Worm (Caenorhabditis elegans) whole organism, late embryonic: ENCODE data around the gene zyg-11.

Experiments used
- C08G9.2 ChIP-seq: sonication (generic microtip); optimal IDR thresholded peaks from 2 replicates; lab custom pipeline; 2016; ENCODE audit warnings: mild to moderate bottlenecking, missing genetic modification characterization, moderate library complexity, missing compliant biosample characterization
- C38D4.7 ChIP-seq: fragments of 200-800 bp; sonication (Bioruptor generic); optimal IDR thresholded peaks from 2 replicates; lab custom pipeline; 2018; ENCODE audit warnings: mild to moderate bottlenecking, missing genetic modification characterization, moderate library complexity, missing compliant biosample characterization
- F13H6.1 ChIP-seq: sonication (generic microtip); optimal IDR thresholded peaks from 2 replicates; lab custom pipeline; 2016; ENCODE audit warnings: missing genetic modification characterization, missing compliant biosample characterization
- K09A11.1 ChIP-seq: sonication (generic microtip); optimal IDR thresholded peaks from 2 replicates; lab custom pipeline; 2017; ENCODE audit warnings: antibody characterized with exemption, mild to moderate bottlenecking, missing genetic modification characterization, missing compliant biosample characterization; ENCODE audit not compliant: insufficient read depth
- Y22D7AL.16 ChIP-seq: sonication (generic microtip); optimal IDR thresholded peaks from 2 replicates; lab custom pipeline; 2016; ENCODE audit warnings: missing genetic modification characterization, missing compliant biosample characterization
- ceh-19 ChIP-seq: fragments of 200-800 bp; sonication (Bioruptor generic); optimal IDR thresholded peaks from 2 replicates; lab custom pipeline; 2018; ENCODE audit warnings: mild to moderate bottlenecking, missing genetic modification characterization, missing compliant biosample characterization
- ceh-2 ChIP-seq: sonication (generic microtip); optimal IDR thresholded peaks from 2 replicates; lab custom pipeline; 2016; ENCODE audit warnings: missing genotype, missing genetic modification characterization, missing compliant biosample characterization
- ceh-22 ChIP-seq: sonication (generic microtip); optimal IDR thresholded peaks from 2 replicates; lab custom pipeline; 2017; ENCODE audit warnings: missing biosample characterization, missing genetic modification characterization
- ceh-30 ChIP-seq: fragments of 150-350 bp; optimal IDR thresholded peaks from 2 replicates; lab custom pipeline; 2014; ENCODE audit warnings: missing biosample characterization, missing genetic modification characterization
- ceh-45 ChIP-seq: fragments of 200-800 bp; sonication (Bioruptor generic); IDR thresholded peaks from 2 replicates; pipeline ENCODE4 v1.3.6; 2022; ENCODE audit warnings: missing genetic modification reagents, missing genetic modification characterization, missing compliant biosample characterization
- che-1 ChIP-seq: sonication (generic microtip); optimal IDR thresholded peaks from 2 replicates; lab custom pipeline; 2016; ENCODE audit warnings: mild to moderate bottlenecking, missing genetic modification characterization, missing compliant biosample characterization
- dmd-4 ChIP-seq: sonication (generic microtip); optimal IDR thresholded peaks from 2 replicates; lab custom pipeline; 2016; ENCODE audit warnings: borderline replicate concordance, missing genetic modification characterization, missing compliant biosample characterization
- dve-1 ChIP-seq: sonication (generic microtip); optimal IDR thresholded peaks from 2 replicates; lab custom pipeline; 2017; ENCODE audit warnings: antibody characterized with exemption, mild to moderate bottlenecking, missing genetic modification characterization, missing compliant biosample characterization
- elt-2 ChIP-seq: sonication (generic microtip); optimal IDR thresholded peaks from 2 replicates; lab custom pipeline; 2016; ENCODE audit warnings: missing genetic modification reagents, missing genetic modification characterization, missing compliant biosample characterization
- ets-4 ChIP-seq: sonication (generic microtip); optimal IDR thresholded peaks from 2 replicates; lab custom pipeline; 2016; ENCODE audit warnings: missing genetic modification characterization, missing compliant biosample characterization
- fax-1 ChIP-seq: sonication (generic microtip); optimal IDR thresholded peaks from 2 replicates; lab custom pipeline; 2016; ENCODE audit warnings: missing genotype, missing genetic modification characterization, missing compliant biosample characterization
- fkh-10 ChIP-seq: fragments of 150-350 bp; optimal IDR thresholded peaks from 2 replicates; lab custom pipeline; 2014; ENCODE audit warnings: missing biosample characterization, missing genetic modification reagents, missing genetic modification characterization
- fkh-6 ChIP-seq: sonication (generic microtip); optimal IDR thresholded peaks from 2 replicates; lab custom pipeline; 2016; ENCODE audit warnings: missing genetic modification characterization, missing compliant biosample characterization
- gmeb-2 ChIP-seq: sonication (generic microtip); optimal IDR thresholded peaks from 2 replicates; lab custom pipeline; 2016; ENCODE audit warnings: missing genetic modification characterization, inconsistent platforms, missing compliant biosample characterization
- hlh-15 ChIP-seq: sonication (generic microtip); optimal IDR thresholded peaks from 2 replicates; lab custom pipeline; 2016; ENCODE audit warnings: missing genetic modification characterization, missing compliant biosample characterization
- hlh-30 ChIP-seq: sonication (generic microtip); optimal IDR thresholded peaks from 2 replicates; lab custom pipeline; 2017; ENCODE audit warnings: antibody characterized with exemption, missing genetic modification characterization, missing compliant biosample characterization; ENCODE audit not compliant: insufficient read depth
- hlh-6 ChIP-seq: sonication (generic microtip); optimal IDR thresholded peaks from 2 replicates; lab custom pipeline; 2016; ENCODE audit warnings: missing genotype, missing genetic modification characterization, missing compliant biosample characterization
- hlh-8 ChIP-seq: sonication (generic microtip); optimal IDR thresholded peaks from 2 replicates; lab custom pipeline; 2016; ENCODE audit warnings: missing genotype, missing genetic modification characterization, missing compliant biosample characterization
- lin-11 ChIP-seq: fragments of 200-800 bp; sonication (Bioruptor generic); optimal IDR thresholded peaks from 2 replicates; lab custom pipeline; 2018; ENCODE audit warnings: mild to moderate bottlenecking, missing genetic modification characterization, missing compliant biosample characterization
- mec-3 ChIP-seq: sonication (generic microtip); optimal IDR thresholded peaks from 2 replicates; lab custom pipeline; 2016; ENCODE audit warnings: borderline replicate concordance, missing genetic modification characterization, missing compliant biosample characterization
- nfya-1 ChIP-seq: sonication (generic microtip); optimal IDR thresholded peaks from 2 replicates; lab custom pipeline; 2017; ENCODE audit warnings: missing genetic modification characterization, mild to moderate bottlenecking, missing compliant biosample characterization, antibody characterized with exemption, moderate library complexity
- nhr-11 ChIP-seq: fragments of 150-350 bp; optimal IDR thresholded peaks from 2 replicates; lab custom pipeline; 2014; ENCODE audit warnings: missing biosample characterization, missing genetic modification characterization
- nhr-232 ChIP-seq: sonication (generic microtip); optimal IDR thresholded peaks from 2 replicates; lab custom pipeline; 2016; ENCODE audit warnings: missing genetic modification characterization, missing compliant biosample characterization
- npax-4 ChIP-seq: sonication (generic microtip); optimal IDR thresholded peaks from 2 replicates; lab custom pipeline; 2016; ENCODE audit warnings: missing genetic modification characterization, missing compliant biosample characterization
- odd-2 ChIP-seq: sonication (generic microtip); optimal IDR thresholded peaks from 2 replicates; lab custom pipeline; 2017; ENCODE audit warnings: antibody characterized with exemption, mild to moderate bottlenecking, missing genetic modification characterization, missing compliant biosample characterization
- pag-3 ChIP-seq: sonication (generic microtip); optimal IDR thresholded peaks from 2 replicates; lab custom pipeline; 2016; ENCODE audit warnings: missing compliant biosample characterization, missing genetic modification characterization, borderline replicate concordance
- pha-4 ChIP-seq: fragments of 150-350 bp; optimal IDR thresholded peaks from 2 replicates; lab custom pipeline; 2018; ENCODE audit warnings: missing biosample characterization, missing genetic modification reagents, missing genetic modification characterization
- pqm-1 ChIP-seq: sonication (generic microtip); optimal IDR thresholded peaks from 2 replicates; lab custom pipeline; 2016; ENCODE audit warnings: missing genetic modification characterization, missing compliant biosample characterization
- ref-2 ChIP-seq: sonication (generic microtip); optimal IDR thresholded peaks from 2 replicates; lab custom pipeline; 2016; ENCODE audit warnings: missing genetic modification characterization, missing compliant biosample characterization
- rnt-1 ChIP-seq: sonication (generic microtip); optimal IDR thresholded peaks from 2 replicates; lab custom pipeline; 2016; ENCODE audit warnings: missing genetic modification characterization, missing compliant biosample characterization
- sox-2 ChIP-seq: fragments of 200-800 bp; sonication (Bioruptor generic); IDR thresholded peaks from 2 replicates; pipeline ENCODE4 v1.3.6; 2022; ENCODE audit warnings: missing genetic modification reagents, missing genetic modification characterization, missing compliant biosample characterization
- sox-4 ChIP-seq: sonication (generic microtip); optimal IDR thresholded peaks from 2 replicates; lab custom pipeline; 2017; ENCODE audit warnings: mild to moderate bottlenecking, missing genetic modification characterization, inconsistent platforms, missing compliant biosample characterization
- syd-9 ChIP-seq: sonication (generic microtip); optimal IDR thresholded peaks from 2 replicates; lab custom pipeline; 2016; ENCODE audit warnings: mild to moderate bottlenecking, missing genetic modification characterization, moderate library complexity, missing compliant biosample characterization
- ttx-3 ChIP-seq: sonication (generic microtip); optimal IDR thresholded peaks from 2 replicates; lab custom pipeline; 2016; ENCODE audit warnings: missing genetic modification reagents, missing genetic modification characterization, missing compliant biosample characterization
- unc-3 ChIP-seq, 2 experiments: fragments of 200-800 bp in 1 of 2; sonication (Bioruptor generic) in 1 of 2; sonication (generic microtip) in 1 of 2; conservative IDR thresholded peaks in 1 of 2; optimal IDR thresholded peaks in 1 of 2; 2 replicates each; pipeline versions ENCODE4 v1.3.6 to Lab custom; 2016 to 2022; ENCODE audit warnings: missing compliant biosample characterization in 2 of 2, missing genetic modification characterization in 2 of 2, missing genetic modification reagents in 1 of 2
- unc-42 ChIP-seq: sonication (generic microtip); optimal IDR thresholded peaks from 2 replicates; lab custom pipeline; 2016; ENCODE audit warnings: missing genotype, missing genetic modification characterization, missing compliant biosample characterization
- unc-55 ChIP-seq: sonication (generic microtip); optimal IDR thresholded peaks from 2 replicates; lab custom pipeline; 2017; ENCODE audit warnings: missing biosample characterization, missing genetic modification reagents, missing genetic modification characterization
- unc-86 ChIP-seq: sonication (generic microtip); optimal IDR thresholded peaks from 2 replicates; lab custom pipeline; 2016; ENCODE audit warnings: missing genetic modification characterization, missing compliant biosample characterization
- zip-5 ChIP-seq: sonication (generic microtip); optimal IDR thresholded peaks from 2 replicates; lab custom pipeline; 2016; ENCODE audit warnings: missing genetic modification characterization, missing compliant biosample characterization

The zyg-11 gene

DNA sequence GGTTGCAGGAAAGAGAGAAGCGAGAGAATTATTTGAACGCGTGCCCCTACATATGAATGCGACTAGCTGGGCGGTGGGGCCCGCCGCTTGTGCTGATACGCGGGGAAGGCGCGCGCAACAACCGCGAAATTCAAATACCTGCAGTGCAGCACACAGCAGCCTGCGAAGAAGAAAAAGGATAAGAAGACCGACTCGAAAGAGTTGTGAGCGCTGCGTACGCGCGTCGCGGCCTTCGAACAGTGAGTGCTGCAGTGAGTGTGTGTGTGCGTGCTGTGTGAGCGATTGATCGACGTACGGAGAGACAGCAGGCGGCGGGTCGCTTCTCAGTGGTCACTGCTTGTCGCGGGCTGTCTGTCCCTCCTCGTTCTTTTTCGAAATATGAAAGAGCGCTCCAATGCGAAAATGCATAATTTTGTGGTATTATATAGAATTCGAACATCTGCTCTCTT is 10.8 kb downstream of the zyg-11 start (continued):
- TF ChIP-seq unc-3 (GFP tag; conservative IDR thresholded peaks at IDR 0.05; lab: Robert Waterston, UW) (no peak), unc-3 (tag; optimal IDR thresholded peaks at IDR 0.05; lab: Kevin White, UChicago) (no peak), sox-4 (peak; percentile 40), C08G9.2 (tag; lab: Kevin White, UChicago) (peak; percentile 60), che-1 (peak; percentile 52), npax-4 (peak; percentile 14), pha-4 (no peak), nfya-1 (tag; lab: Kevin White, UChicago) (peak; percentile 90), lin-11 (no peak), fkh-6 (tag; lab: Kevin White, UChicago) (peak; percentile 52), pqm-1 (tag; lab: Kevin White, UChicago) (peak; percentile 36), ceh-30 (no peak), syd-9 (tag; lab: Kevin White, UChicago) (peak; percentile 67), Y22D7AL.16 (tag; lab: Kevin White, UChicago) (peak; percentile 34), ceh-45 (GFP tag; lab: Robert Waterston, UW) (0 out of 2 replicates have a peak, but pooled peaks have one; percentile 23), ttx-3 (no peak), ref-2 (peak; percentile 93), ceh-22 (tag; lab: Kevin White, UChicago) (no peak), unc-55 (GFP tag; lab: Kevin White, UChicago) (peak; percentile 63), hlh-30 (tag; lab: Kevin White, UChicago) (peak; percentile 33), nhr-11 (tag; lab: Kevin White, UChicago) (no peak), unc-42 (tag; lab: Kevin White, UChicago) (peak; percentile 79), elt-2 (tag; lab: Kevin White, UChicago) (peak; percentile 62), zip-5 (tag; lab: Kevin White, UChicago) (no peak), gmeb-2 (tag; lab: Kevin White, UChicago) (no peak), ceh-19 (GFP tag; lab: Kevin White, UChicago) (peak; percentile 82), fax-1 (peak; percentile 9), dve-1 (tag; lab: Kevin White, UChicago) (peak; percentile 81), hlh-15 (no peak), dmd-4 (tag; lab: Kevin White, UChicago) (no peak), ets-4 (tag; lab: Kevin White, UChicago) (peak; percentile 66), hlh-6 (peak; percentile 74), odd-2 (tag; lab: Kevin White, UChicago) (no peak), sox-2 (no peak; the same call in 1 of the 2 replicates), nhr-232 (no peak), F13H6.1 (tag; lab: Kevin White, UChicago) (peak; percentile 83), C38D4.7 (GFP tag; lab: Kevin White, UChicago) (peak; percentile 6)

- TF ChIP-seq hlh-8 (tag; lab: Kevin White, UChicago) (no peak), mec-3 (tag; lab: Kevin White, UChicago) (no peak), rnt-1 (tag; lab: Kevin White, UChicago) (no peak), ceh-2 (tag; lab: Kevin White, UChicago) (no peak), pag-3 (tag; lab: Kevin White, UChicago) (no peak), unc-42 (tag; lab: Kevin White, UChicago) (no peak), Y22D7AL.16 (tag; lab: Kevin White, UChicago) (no peak), C38D4.7 (GFP tag; lab: Kevin White, UChicago) (no peak), unc-86 (no peak), nhr-232 (no peak), fkh-10 (GFP tag; lab: Kevin White, UChicago) (no peak), pqm-1 (tag; lab: Kevin White, UChicago) (no peak), ref-2 (no peak), ceh-30 (no peak), K09A11.1 (tag; lab: Kevin White, UChicago) (no peak), ceh-19 (GFP tag; lab: Kevin White, UChicago) (no peak)
- TF ChIP-seq, all 69 proteins: peak for 0
Measured at ce11 chrII:8028730-8029129, 11.2 kb downstream of the zyg-11 start.
